Worm (Caenorhabditis elegans) whole organism, L1 larva: ENCODE results near the gene srt-24.

ENCODE experiments used
- C16A3.4 ChIP-seq: fragments of 150-350 bp; optimal IDR thresholded peaks from 2 replicates; lab custom pipeline; 2014; ENCODE audit warnings: missing biosample characterization, missing genetic modification characterization
- Y116A8C.19 ChIP-seq: sonication (generic microtip); optimal IDR thresholded peaks from 2 replicates; lab custom pipeline; 2016; ENCODE audit warnings: missing compliant biosample characterization, missing genetic modification characterization, borderline replicate concordance
- alr-1 ChIP-seq: fragments of 200-800 bp; sonication (Bioruptor generic); optimal IDR thresholded peaks from 2 replicates; lab custom pipeline; 2018; ENCODE audit warnings: borderline replicate concordance, mild to moderate bottlenecking, missing genetic modification characterization, missing compliant biosample characterization
- aly-2 ChIP-seq: fragments of 150-350 bp; optimal IDR thresholded peaks from 2 replicates; lab custom pipeline; 2014; ENCODE audit warnings: missing biosample characterization, missing genetic modification characterization
- blmp-1 ChIP-seq: fragments of 150-350 bp; optimal IDR thresholded peaks from 2 replicates; lab custom pipeline; 2014; ENCODE audit warnings: missing biosample characterization, missing genetic modification characterization
- ceh-63 ChIP-seq: fragments of 200-800 bp; sonication (Bioruptor generic); optimal IDR thresholded peaks from 2 replicates; lab custom pipeline; 2018; ENCODE audit warnings: mild to moderate bottlenecking, missing genetic modification characterization, missing compliant biosample characterization
- ceh-8 ChIP-seq: fragments of 200-800 bp; sonication (Bioruptor generic); optimal IDR thresholded peaks from 2 replicates; lab custom pipeline; 2018; ENCODE audit warnings: mild to moderate bottlenecking, missing genetic modification characterization, moderate library complexity, missing compliant biosample characterization
- ceh-82 ChIP-seq, 3 experiments: fragments of 150-350 bp in 1 of 3; sonication (generic microtip) in 2 of 3; optimal IDR thresholded peaks; 2 replicates each; lab custom pipeline; 2014 to 2017; ENCODE audit warnings: missing biosample characterization in 3 of 3, missing genetic modification characterization in 3 of 3
- ceh-90 ChIP-seq: sonication (generic microtip); optimal IDR thresholded peaks from 2 replicates; lab custom pipeline; 2016; ENCODE audit warnings: missing genetic modification characterization, missing compliant biosample characterization
- ces-1 ChIP-seq: fragments of 150-350 bp; optimal IDR thresholded peaks from 2 replicates; lab custom pipeline; 2014; ENCODE audit warnings: missing biosample characterization, missing genetic modification reagents, missing genetic modification characterization
- dsc-1 ChIP-seq: sonication (generic microtip); optimal IDR thresholded peaks from 2 replicates; lab custom pipeline; 2016; ENCODE audit warnings: mild to moderate bottlenecking, missing genetic modification characterization, missing compliant biosample characterization
- efl-1 ChIP-seq, 4 experiments: fragments of 150-350 bp; optimal IDR thresholded peaks in 3 of 4; peaks in 1 of 4; 1 replicate in 1 of 4; 2 replicates in 3 of 4; lab custom pipeline; 2014; ENCODE audit warnings: missing biosample characterization in 2 of 4, missing genetic modification characterization in 2 of 4, missing genetic modification reagents in 2 of 4
- efl-3 ChIP-seq: fragments of 200-800 bp; sonication (Bioruptor generic); optimal IDR thresholded peaks from 2 replicates; lab custom pipeline; 2018; ENCODE audit warnings: mild to moderate bottlenecking, missing genetic modification characterization, missing compliant biosample characterization
- fkh-4 ChIP-seq: sonication (generic microtip); optimal IDR thresholded peaks from 2 replicates; lab custom pipeline; 2016; ENCODE audit warnings: missing compliant biosample characterization, missing genetic modification characterization, borderline replicate concordance
- fkh-8 ChIP-seq: sonication (generic microtip); optimal IDR thresholded peaks from 2 replicates; lab custom pipeline; 2016; ENCODE audit warnings: mild to moderate bottlenecking, missing genetic modification characterization, missing compliant biosample characterization
- fos-1 ChIP-seq: fragments of 150-350 bp; optimal IDR thresholded peaks from 2 replicates; lab custom pipeline; 2014; ENCODE audit warnings: missing biosample characterization, missing genetic modification characterization
- hlh-4 ChIP-seq: sonication (generic microtip); optimal IDR thresholded peaks from 2 replicates; lab custom pipeline; 2016; ENCODE audit warnings: mild to moderate bottlenecking, missing genetic modification characterization, missing compliant biosample characterization
- isw-1 ChIP-seq: fragments of 200-800 bp; sonication (Bioruptor generic); IDR thresholded peaks from 2 replicates; pipeline ENCODE4 v1.3.6; 2022; ENCODE audit warnings: missing genetic modification characterization, missing compliant biosample characterization
- lin-14 ChIP-seq: fragments of 200-800 bp; sonication (Bioruptor generic); optimal IDR thresholded peaks from 2 replicates; lab custom pipeline; 2018; ENCODE audit warnings: mild to moderate bottlenecking, missing genetic modification characterization, moderate library complexity, missing compliant biosample characterization
- lin-15B ChIP-seq: fragments of 150-350 bp; sonication (generic microtip); optimal IDR thresholded peaks from 3 replicates; lab custom pipeline; 2014; ENCODE audit warnings: missing biosample characterization, missing genetic modification characterization
- lin-39 ChIP-seq: fragments of 150-350 bp; optimal IDR thresholded peaks from 2 replicates; lab custom pipeline; 2014; ENCODE audit warnings: missing biosample characterization, missing genetic modification reagents, missing genetic modification characterization
- lir-3 ChIP-seq: sonication (generic microtip); optimal IDR thresholded peaks from 2 replicates; lab custom pipeline; 2016; ENCODE audit warnings: mild to moderate bottlenecking, missing genetic modification characterization, moderate library complexity, missing compliant biosample characterization; ENCODE audit not compliant: poor library complexity
- lsy-2 ChIP-seq, 2 experiments: fragments of 150-350 bp; optimal IDR thresholded peaks; 2 replicates each; lab custom pipeline; 2014; ENCODE audit warnings: missing biosample characterization in 2 of 2, missing genetic modification characterization in 2 of 2
- mef-2 ChIP-seq: fragments of 150-350 bp; optimal IDR thresholded peaks from 2 replicates; lab custom pipeline; 2014; ENCODE audit warnings: missing biosample characterization, missing genetic modification characterization
- nhr-19 ChIP-seq: fragments of 200-800 bp; sonication (Bioruptor generic); conservative IDR thresholded peaks from 2 replicates; pipeline ENCODE4 v1.3.6; 2022; ENCODE audit warnings: missing genetic modification characterization, missing compliant biosample characterization
- nhr-20 ChIP-seq: sonication (generic microtip); optimal IDR thresholded peaks from 2 replicates; lab custom pipeline; 2016; ENCODE audit warnings: mild to moderate bottlenecking, missing genetic modification characterization, missing compliant biosample characterization
- nhr-237 ChIP-seq: fragments of 150-350 bp; optimal IDR thresholded peaks from 2 replicates; lab custom pipeline; 2014; ENCODE audit warnings: missing biosample characterization, missing genetic modification characterization
- nhr-28 ChIP-seq: fragments of 150-350 bp; optimal IDR thresholded peaks from 2 replicates; lab custom pipeline; 2014; ENCODE audit warnings: missing biosample characterization, missing genetic modification characterization
- nhr-47 ChIP-seq: sonication (generic microtip); optimal IDR thresholded peaks from 2 replicates; lab custom pipeline; 2016; ENCODE audit warnings: mild to moderate bottlenecking, missing genetic modification characterization, moderate library complexity, missing compliant biosample characterization
- nhr-71 ChIP-seq: sonication (generic microtip); optimal IDR thresholded peaks from 2 replicates; lab custom pipeline; 2016; ENCODE audit warnings: mild to moderate bottlenecking, missing genetic modification characterization, moderate library complexity, missing compliant biosample characterization
- nhr-77 ChIP-seq: fragments of 150-350 bp; optimal IDR thresholded peaks from 2 replicates; lab custom pipeline; 2014; ENCODE audit warnings: missing biosample characterization, missing genetic modification characterization
- nhr-85 ChIP-seq: sonication (generic microtip); peaks from one replicate; lab custom pipeline; 2016; ENCODE audit warnings: missing genetic modification characterization, inconsistent platforms, missing compliant biosample characterization
- nhr-90 ChIP-seq: sonication (generic microtip); optimal IDR thresholded peaks from 2 replicates; lab custom pipeline; 2016; ENCODE audit warnings: mild to moderate bottlenecking, missing genetic modification characterization, missing compliant biosample characterization; ENCODE audit not compliant: poor library complexity
- pag-3 ChIP-seq: sonication (generic microtip); optimal IDR thresholded peaks from 2 replicates; lab custom pipeline; 2017; ENCODE audit warnings: missing genetic modification characterization, mild to moderate bottlenecking, missing compliant biosample characterization, antibody characterized with exemption, borderline replicate concordance; ENCODE audit not compliant: insufficient read depth
- pax-3 ChIP-seq: fragments of 200-800 bp; sonication (Bioruptor generic); optimal IDR thresholded peaks from 2 replicates; lab custom pipeline; 2018; ENCODE audit warnings: mild to moderate bottlenecking, missing genetic modification characterization, moderate library complexity, missing compliant biosample characterization
- rnt-1 ChIP-seq: sonication (generic microtip); optimal IDR thresholded peaks from 2 replicates; lab custom pipeline; 2016; ENCODE audit warnings: mild to moderate bottlenecking, missing genetic modification characterization, moderate library complexity, missing compliant biosample characterization
- snu-23 ChIP-seq: sonication (generic microtip); optimal IDR thresholded peaks from 2 replicates; lab custom pipeline; 2016; ENCODE audit warnings: missing genetic modification characterization, missing compliant biosample characterization
- sup-37 ChIP-seq: fragments of 200-800 bp; sonication (Bioruptor generic); optimal IDR thresholded peaks from 2 replicates; lab custom pipeline; 2018; ENCODE audit warnings: mild to moderate bottlenecking, missing genetic modification characterization, missing compliant biosample characterization
- tbx-2 ChIP-seq: sonication (generic microtip); optimal IDR thresholded peaks from 2 replicates; lab custom pipeline; 2016; ENCODE audit warnings: missing genetic modification characterization, missing compliant biosample characterization
- unc-130 ChIP-seq: fragments of 150-350 bp; optimal IDR thresholded peaks from 2 replicates; lab custom pipeline; 2017; ENCODE audit warnings: missing biosample characterization, missing genetic modification characterization, inconsistent platforms
- unc-62 ChIP-seq: fragments of 150-350 bp; optimal IDR thresholded peaks from 2 replicates; lab custom pipeline; 2014; ENCODE audit warnings: missing biosample characterization, missing genetic modification reagents, missing genetic modification characterization
- unc-98 ChIP-seq: fragments of 200-800 bp; sonication (Bioruptor generic); IDR thresholded peaks from 2 replicates; pipeline ENCODE4 v1.3.6; 2022; ENCODE audit warnings: missing genetic modification characterization, missing compliant biosample characterization
- xbp-1 ChIP-seq: sonication (generic microtip); optimal IDR thresholded peaks from 2 replicates; lab custom pipeline; 2016; ENCODE audit warnings: missing genetic modification characterization, missing compliant biosample characterization
- ztf-11 ChIP-seq, 2 experiments: sonication (generic microtip); optimal IDR thresholded peaks; 2 replicates each; lab custom pipeline; 2016 to 2017; ENCODE audit warnings: missing genetic modification characterization in 2 of 2, missing biosample characterization in 1 of 2, missing compliant biosample characterization in 1 of 2

srt-24 gene

ce11 chrIV:749557-749956, 18.7 kb upstream of the srt-24 start:
- TF ChIP-seq rnt-1 (tag; lab: Kevin White, UChicago), result peak; percentile 11
- peak; percentile 26 for TF ChIP-seq nhr-71 (tag; lab: Kevin White, UChicago)
- no peak for TF ChIP-seq ceh-82 (tag; optimal IDR thresholded peaks at IDR 0.05; lab: Kevin White, UChicago)
- no peak for TF ChIP-seq ceh-63 (GFP tag; lab: Kevin White, UChicago)
- TF ChIP-seq hlh-4, result no peak
- TF ChIP-seq fos-1 (tag; lab: Kevin White, UChicago), result no peak
- no peak for TF ChIP-seq lir-3

ce11 chrIV:746333-746732, 15.5 kb upstream of the srt-24 start:
- TF ChIP-seq nhr-19 (peak; percentile 20; the same call in 1 of the 2 replicates), unc-98 (GFP tag; lab: Robert Waterston, UW) (no peak), nhr-71 (tag; lab: Kevin White, UChicago) (peak; percentile 73), efl-3 (GFP tag; lab: Kevin White, UChicago) (no peak), rnt-1 (tag; lab: Kevin White, UChicago) (peak; percentile 67), lin-14 (peak; percentile 47)

DNA sequence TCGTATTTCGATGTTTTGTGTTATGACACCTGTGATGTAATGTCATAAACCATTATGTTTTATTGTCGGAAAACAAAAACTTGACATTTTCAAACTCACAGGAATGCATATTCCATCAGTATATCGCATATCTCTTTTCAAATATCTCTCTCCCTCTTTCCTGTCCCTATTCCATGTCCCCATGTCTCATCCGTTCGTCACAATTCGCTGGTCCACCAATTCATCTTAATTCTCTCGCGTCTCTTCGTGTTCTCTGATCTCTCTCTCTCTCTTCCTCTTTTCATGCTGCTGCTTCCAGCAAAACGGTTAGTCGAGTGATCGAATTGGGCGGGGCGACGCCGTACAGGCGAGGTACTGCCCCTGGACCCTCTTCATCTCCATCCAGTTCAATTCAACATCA, 11.0 kb upstream of the srt-24 start:
- no peak for TF ChIP-seq mef-2
- TF ChIP-seq lin-14, result peak; percentile 7
- no peak for TF ChIP-seq nhr-90 (tag; lab: Kevin White, UChicago)
- no peak for TF ChIP-seq nhr-77
- TF ChIP-seq nhr-71 (tag; lab: Kevin White, UChicago), result no peak
- no peak for TF ChIP-seq nhr-28 (tag; lab: Kevin White, UChicago)
- TF ChIP-seq fkh-4 (tag; lab: Kevin White, UChicago), result no peak
- no peak for TF ChIP-seq pag-3 (tag; lab: Kevin White, UChicago)
- peak; percentile 2 for TF ChIP-seq rnt-1 (tag; lab: Kevin White, UChicago)
- no peak for TF ChIP-seq fkh-8
- TF ChIP-seq sup-37 (GFP tag; lab: Kevin White, UChicago), result no peak
- TF ChIP-seq blmp-1, result no peak
- TF ChIP-seq efl-1 (optimal IDR thresholded peaks at IDR 0.05; lab: Kevin White, UChicago), result no peak
- no peak for TF ChIP-seq efl-1 (GFP tag; optimal IDR thresholded peaks at IDR 0.05 in 1 of 2; lab: Kevin White, UChicago)
- no peak for TF ChIP-seq lin-15B (tag; lab: Kevin White, UChicago)
- no peak for TF ChIP-seq ceh-90 (tag; lab: Kevin White, UChicago)
- TF ChIP-seq pax-3 (tag; lab: Kevin White, UChicago), result no peak
- no peak for TF ChIP-seq C16A3.4 (tag; lab: Kevin White, UChicago)
- TF ChIP-seq, all 84 proteins: peak for 2

- TF ChIP-seq ztf-11 (tag; optimal IDR thresholded peaks at IDR 0.05; lab: Kevin White, UChicago) (no peak), isw-1 (GFP tag; lab: Robert Waterston, UW) (no peak), nhr-85 (no peak), nhr-90 (tag; lab: Kevin White, UChicago) (no peak), snu-23 (GFP tag; lab: Kevin White, UChicago) (peak; percentile 32), nhr-71 (tag; lab: Kevin White, UChicago) (peak; percentile 81), lir-3 (no peak), alr-1 (tag; lab: Kevin White, UChicago) (no peak), nhr-19 (peak; percentile 47), unc-62 (no peak), rnt-1 (tag; lab: Kevin White, UChicago) (peak; percentile 74), aly-2 (no peak), Y116A8C.19 (tag; lab: Kevin White, UChicago) (no peak), fos-1 (tag; lab: Kevin White, UChicago) (no peak), lin-39 (tag; lab: Kevin White, UChicago) (peak; percentile 58), nhr-28 (tag; lab: Kevin White, UChicago) (no peak), nhr-237 (tag; lab: Kevin White, UChicago) (no peak), tbx-2 (peak; percentile 47), ceh-8 (no peak), nhr-20 (tag; lab: Kevin White, UChicago) (peak; percentile 29), pag-3 (tag; lab: Kevin White, UChicago) (no peak), lin-14 (peak; percentile 77), ceh-90 (tag; lab: Kevin White, UChicago) (no peak), dsc-1 (peak; percentile 19), ces-1 (GFP tag; lab: Kevin White, UChicago) (no peak), xbp-1 (tag; lab: Kevin White, UChicago) (no peak), unc-130 (tag; lab: Kevin White, UChicago) (no peak), lsy-2 (tag; optimal IDR thresholded peaks at IDR 0.05; lab: Kevin White, UChicago) (peak; percentile 5 to 13), nhr-47 (tag; lab: Kevin White, UChicago) (peak; percentile 10), efl-1 (optimal IDR thresholded peaks at IDR 0.05; lab: Kevin White, UChicago) (peak; percentile 12 to 26), efl-1 (GFP tag; optimal IDR thresholded peaks at IDR 0.05 in 1 of 2; lab: Kevin White, UChicago) (no peak)
Measured at ce11 chrIV:740674-741073, 9.8 kb upstream of the srt-24 start.
